Worm (Caenorhabditis elegans): ENCODE data around the gene mesp-1.

- TF ChIP-seq T22C8.4 (GFP tag; IDR thresholded peaks at IDR 0.05) (no peak), klf-2 (GFP tag; conservative IDR thresholded peaks at IDR 0.05) (no peak), ztf-29 (GFP tag; IDR thresholded peaks at IDR 0.05) (no peak), tab-1 (GFP tag; IDR thresholded peaks at IDR 0.05) (no peak), ref-1 (GFP tag; conservative IDR thresholded peaks at IDR 0.05) (no peak), flt-1 (GFP tag; IDR thresholded peaks at IDR 0.05) (no peak)
These were observed 41.2 kb downstream of the mesp-1 start for ce11 chrIV:8540268-8540667.
